Fruit fly (Drosophila melanogaster) Kc167 (cell line): ENCODE results near the gene HemK2.

Experiments used
- Myc ChIP-seq: fragments of >200 bp; optimal IDR thresholded peaks from 2 replicates; lab custom pipeline; 2017; ENCODE audit warnings: missing external identifiers
- Sin3A ChIP-seq: fragments of >200 bp; optimal IDR thresholded peaks from 2 replicates; lab custom pipeline; 2018; ENCODE audit warnings: missing external identifiers
- h ChIP-seq: fragments of >200 bp; optimal IDR thresholded peaks from 3 replicates; lab custom pipeline; 2018; ENCODE audit warnings: missing external identifiers
- insv ChIP-seq: fragments of >200 bp; optimal IDR thresholded peaks from 3 replicates; lab custom pipeline; 2018; ENCODE audit warnings: missing external identifiers
- psq ChIP-seq: fragments of >200 bp; optimal IDR thresholded peaks from 2 replicates; lab custom pipeline; 2017; ENCODE audit warnings: missing external identifiers
- ttk ChIP-seq: sonication (Bioruptor generic); optimal IDR thresholded peaks from 2 replicates; lab custom pipeline; 2017; ENCODE audit warnings: missing external identifiers

- TF ChIP-seq h (lab: Kevin White, UChicago) (no peak), psq (lab: Kevin White, UChicago) (no peak), insv (no peak), Myc (lab: Kevin White, UChicago) (no peak), Sin3A (no peak), ttk (lab: Kevin White, UChicago) (no peak)
Measured at dm6 chr2L:2724459-2724858, 35.0 kb downstream of the HemK2 start.
